Worm (Caenorhabditis elegans) whole organism, L4/young adult: ENCODE measurements around the gene K10B4.3.

Experiments
- dao-5 ChIP-seq: sonication (generic microtip); optimal IDR thresholded peaks from 2 replicates; lab custom pipeline; 2016; ENCODE audit warnings: missing genotype, missing genetic modification characterization, moderate library complexity, missing compliant biosample characterization
- him-1 ChIP-seq: sonication (generic microtip); optimal IDR thresholded peaks from 2 replicates; lab custom pipeline; 2016; ENCODE audit warnings: missing genotype, missing genetic modification reagents, missing genetic modification characterization, missing compliant biosample characterization

DNA sequence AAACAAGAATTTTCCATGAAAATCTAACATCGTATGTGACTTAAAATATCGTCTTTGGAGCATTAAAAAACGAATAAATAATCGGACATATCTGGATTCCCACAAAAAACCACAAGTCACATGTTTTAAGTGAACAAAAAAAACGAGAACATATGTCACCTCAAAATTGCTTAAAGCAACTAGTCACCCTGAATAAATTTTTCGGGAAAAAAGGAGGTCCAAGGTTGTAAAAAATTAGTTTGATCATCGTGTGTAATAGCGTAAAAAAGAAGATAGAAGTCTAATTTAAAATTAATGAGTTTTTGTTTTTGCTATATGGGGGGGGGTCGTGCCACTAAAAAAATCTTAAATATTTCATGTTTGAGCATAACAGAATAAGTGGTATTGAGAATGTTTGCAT lies 8.7 kb upstream of the K10B4.3 start:
- no peak for TF ChIP-seq dao-5 (tag; lab: Kevin White, UChicago)
- no peak for TF ChIP-seq him-1 (tag; lab: Kevin White, UChicago)
